Worm (Caenorhabditis elegans) whole organism, L1 larva: Measurements from ENCODE around the gene ZK381.8.
A peak's percentile ranks its signal among the peaks of the same experiment; 100 is the strongest.

Experiments used
- C16A3.4 ChIP-seq: fragments of 150-350 bp; optimal IDR thresholded peaks from 2 replicates; lab custom pipeline; 2014; ENCODE audit warnings: missing biosample characterization, missing genetic modification characterization
- C34B4.2 ChIP-seq: sonication (generic microtip); optimal IDR thresholded peaks from 2 replicates; lab custom pipeline; 2017; ENCODE audit warnings: mild to moderate bottlenecking, missing genetic modification characterization, missing compliant biosample characterization
- ama-1 ChIP-seq: fragments of 150-350 bp; optimal IDR thresholded peaks from 2 replicates; lab custom pipeline; 2014
- ceh-8 ChIP-seq: fragments of 200-800 bp; sonication (Bioruptor generic); optimal IDR thresholded peaks from 2 replicates; lab custom pipeline; 2018; ENCODE audit warnings: mild to moderate bottlenecking, missing genetic modification characterization, moderate library complexity, missing compliant biosample characterization
- ceh-82 ChIP-seq, 3 experiments: fragments of 150-350 bp in 1 of 3; sonication (generic microtip) in 2 of 3; optimal IDR thresholded peaks; 2 replicates each; lab custom pipeline; 2014 to 2017; ENCODE audit warnings: missing biosample characterization in 3 of 3, missing genetic modification characterization in 3 of 3
- ceh-90 ChIP-seq: sonication (generic microtip); optimal IDR thresholded peaks from 2 replicates; lab custom pipeline; 2016; ENCODE audit warnings: missing genetic modification characterization, missing compliant biosample characterization
- ces-1 ChIP-seq: fragments of 150-350 bp; optimal IDR thresholded peaks from 2 replicates; lab custom pipeline; 2014; ENCODE audit warnings: missing biosample characterization, missing genetic modification reagents, missing genetic modification characterization
- efl-1 ChIP-seq, 4 experiments: fragments of 150-350 bp; optimal IDR thresholded peaks in 3 of 4; peaks in 1 of 4; 1 replicate in 1 of 4; 2 replicates in 3 of 4; lab custom pipeline; 2014; ENCODE audit warnings: missing biosample characterization in 2 of 4, missing genetic modification characterization in 2 of 4, missing genetic modification reagents in 2 of 4
- egl-27 ChIP-seq, 2 experiments: fragments of 150-350 bp in 1 of 2; sonication (generic microtip); optimal IDR thresholded peaks; 3 replicates each; lab custom pipeline; 2017 to 2018; ENCODE audit warnings: missing biosample characterization in 2 of 2, missing genetic modification characterization in 2 of 2, missing genetic modification reagents in 2 of 2
- elt-2 ChIP-seq: sonication (generic microtip); optimal IDR thresholded peaks from 2 replicates; lab custom pipeline; 2016; ENCODE audit warnings: missing genetic modification characterization, mild to moderate bottlenecking, inconsistent platforms, missing compliant biosample characterization, missing genetic modification reagents
- fkh-10 ChIP-seq: sonication (generic microtip); optimal IDR thresholded peaks from 2 replicates; lab custom pipeline; 2017; ENCODE audit warnings: missing biosample characterization, missing genetic modification reagents, missing genetic modification characterization
- fkh-8 ChIP-seq: sonication (generic microtip); optimal IDR thresholded peaks from 2 replicates; lab custom pipeline; 2016; ENCODE audit warnings: mild to moderate bottlenecking, missing genetic modification characterization, missing compliant biosample characterization
- fos-1 ChIP-seq: fragments of 150-350 bp; optimal IDR thresholded peaks from 2 replicates; lab custom pipeline; 2014; ENCODE audit warnings: missing biosample characterization, missing genetic modification characterization
- grh-1 ChIP-seq: fragments of 200-800 bp; sonication (Bioruptor generic); IDR thresholded peaks from 2 replicates; pipeline ENCODE4 v1.3.6; 2022; ENCODE audit warnings: missing genetic modification reagents, missing genetic modification characterization, missing compliant biosample characterization
- hlh-4 ChIP-seq: sonication (generic microtip); optimal IDR thresholded peaks from 2 replicates; lab custom pipeline; 2016; ENCODE audit warnings: mild to moderate bottlenecking, missing genetic modification characterization, missing compliant biosample characterization
- hpl-2 ChIP-seq: fragments of 150-350 bp; optimal IDR thresholded peaks from 2 replicates; lab custom pipeline; 2014; ENCODE audit warnings: missing biosample characterization, missing genetic modification reagents, missing genetic modification characterization
- irx-1 ChIP-seq: sonication (generic microtip); optimal IDR thresholded peaks from 2 replicates; lab custom pipeline; 2016; ENCODE audit warnings: missing genetic modification characterization, missing compliant biosample characterization
- isw-1 ChIP-seq: fragments of 200-800 bp; sonication (Bioruptor generic); IDR thresholded peaks from 2 replicates; pipeline ENCODE4 v1.3.6; 2022; ENCODE audit warnings: missing genetic modification characterization, missing compliant biosample characterization
- jun-1 ChIP-seq: fragments of 150-350 bp; optimal IDR thresholded peaks from 2 replicates; lab custom pipeline; 2014; ENCODE audit warnings: missing biosample characterization, missing genetic modification reagents, missing genetic modification characterization
- lin-13 ChIP-seq: fragments of 150-350 bp; optimal IDR thresholded peaks from 2 replicates; lab custom pipeline; 2014; ENCODE audit warnings: missing biosample characterization, missing genetic modification reagents, missing genetic modification characterization
- lin-14 ChIP-seq: fragments of 200-800 bp; sonication (Bioruptor generic); optimal IDR thresholded peaks from 2 replicates; lab custom pipeline; 2018; ENCODE audit warnings: mild to moderate bottlenecking, missing genetic modification characterization, moderate library complexity, missing compliant biosample characterization
- lin-39 ChIP-seq: fragments of 150-350 bp; optimal IDR thresholded peaks from 2 replicates; lab custom pipeline; 2014; ENCODE audit warnings: missing biosample characterization, missing genetic modification reagents, missing genetic modification characterization
- lir-3 ChIP-seq: sonication (generic microtip); optimal IDR thresholded peaks from 2 replicates; lab custom pipeline; 2016; ENCODE audit warnings: mild to moderate bottlenecking, missing genetic modification characterization, moderate library complexity, missing compliant biosample characterization; ENCODE audit not compliant: poor library complexity
- lsy-2 ChIP-seq, 2 experiments: fragments of 150-350 bp; optimal IDR thresholded peaks; 2 replicates each; lab custom pipeline; 2014; ENCODE audit warnings: missing biosample characterization in 2 of 2, missing genetic modification characterization in 2 of 2
- mab-9 ChIP-seq: fragments of 200-800 bp; sonication (Bioruptor generic); IDR thresholded peaks from 2 replicates; pipeline ENCODE4 v1.3.6; 2022; ENCODE audit warnings: missing genetic modification reagents, missing genetic modification characterization, missing compliant biosample characterization
- mef-2 ChIP-seq: fragments of 150-350 bp; optimal IDR thresholded peaks from 2 replicates; lab custom pipeline; 2014; ENCODE audit warnings: missing biosample characterization, missing genetic modification characterization
- mep-1 ChIP-seq: fragments of 150-350 bp; optimal IDR thresholded peaks from 2 replicates; lab custom pipeline; 2014; ENCODE audit warnings: missing biosample characterization, missing genetic modification characterization
- nhr-11 ChIP-seq: fragments of 150-350 bp; optimal IDR thresholded peaks from 2 replicates; lab custom pipeline; 2014; ENCODE audit warnings: missing biosample characterization, missing genetic modification characterization
- nhr-19 ChIP-seq: fragments of 200-800 bp; sonication (Bioruptor generic); conservative IDR thresholded peaks from 2 replicates; pipeline ENCODE4 v1.3.6; 2022; ENCODE audit warnings: missing genetic modification characterization, missing compliant biosample characterization
- nhr-20 ChIP-seq: sonication (generic microtip); optimal IDR thresholded peaks from 2 replicates; lab custom pipeline; 2016; ENCODE audit warnings: mild to moderate bottlenecking, missing genetic modification characterization, missing compliant biosample characterization
- nhr-28 ChIP-seq: fragments of 150-350 bp; optimal IDR thresholded peaks from 2 replicates; lab custom pipeline; 2014; ENCODE audit warnings: missing biosample characterization, missing genetic modification characterization
- nhr-71 ChIP-seq: sonication (generic microtip); optimal IDR thresholded peaks from 2 replicates; lab custom pipeline; 2016; ENCODE audit warnings: mild to moderate bottlenecking, missing genetic modification characterization, moderate library complexity, missing compliant biosample characterization
- nhr-76 ChIP-seq: sonication (generic microtip); optimal IDR thresholded peaks from 2 replicates; lab custom pipeline; 2017; ENCODE audit warnings: missing biosample characterization, missing genetic modification characterization
- nhr-77 ChIP-seq: fragments of 150-350 bp; optimal IDR thresholded peaks from 2 replicates; lab custom pipeline; 2014; ENCODE audit warnings: missing biosample characterization, missing genetic modification characterization
- pqm-1 ChIP-seq: sonication (generic microtip); optimal IDR thresholded peaks from 3 replicates; lab custom pipeline; 2017; ENCODE audit warnings: missing biosample characterization, missing genetic modification characterization
- rnt-1 ChIP-seq: sonication (generic microtip); optimal IDR thresholded peaks from 2 replicates; lab custom pipeline; 2016; ENCODE audit warnings: mild to moderate bottlenecking, missing genetic modification characterization, moderate library complexity, missing compliant biosample characterization
- skn-1 ChIP-seq: fragments of 150-350 bp; optimal IDR thresholded peaks from 2 replicates; lab custom pipeline; 2014; ENCODE audit warnings: missing biosample characterization, missing genetic modification characterization
- snu-23 ChIP-seq: sonication (generic microtip); optimal IDR thresholded peaks from 2 replicates; lab custom pipeline; 2016; ENCODE audit warnings: missing genetic modification characterization, missing compliant biosample characterization
- sox-4 ChIP-seq: sonication (generic microtip); optimal IDR thresholded peaks from 2 replicates; lab custom pipeline; 2016; ENCODE audit warnings: missing genetic modification characterization, missing compliant biosample characterization
- sup-37 ChIP-seq: fragments of 200-800 bp; sonication (Bioruptor generic); optimal IDR thresholded peaks from 2 replicates; lab custom pipeline; 2018; ENCODE audit warnings: mild to moderate bottlenecking, missing genetic modification characterization, missing compliant biosample characterization
- swsn-7 ChIP-seq: sonication (generic microtip); optimal IDR thresholded peaks from 2 replicates; lab custom pipeline; 2016; ENCODE audit warnings: missing genetic modification characterization, missing compliant biosample characterization
- tbx-2 ChIP-seq: sonication (generic microtip); optimal IDR thresholded peaks from 2 replicates; lab custom pipeline; 2016; ENCODE audit warnings: missing genetic modification characterization, missing compliant biosample characterization
- tlp-1 ChIP-seq: fragments of 150-350 bp; optimal IDR thresholded peaks from 2 replicates; lab custom pipeline; 2014; ENCODE audit warnings: missing biosample characterization, missing genetic modification characterization
- unc-130 ChIP-seq: fragments of 150-350 bp; optimal IDR thresholded peaks from 2 replicates; lab custom pipeline; 2017; ENCODE audit warnings: missing biosample characterization, missing genetic modification characterization, inconsistent platforms
- unc-30 ChIP-seq: sonication (generic microtip); optimal IDR thresholded peaks from 2 replicates; lab custom pipeline; 2017; ENCODE audit warnings: missing biosample characterization, missing genetic modification characterization
- unc-62 ChIP-seq: fragments of 150-350 bp; optimal IDR thresholded peaks from 2 replicates; lab custom pipeline; 2014; ENCODE audit warnings: missing biosample characterization, missing genetic modification reagents, missing genetic modification characterization
- unc-98 ChIP-seq: fragments of 200-800 bp; sonication (Bioruptor generic); IDR thresholded peaks from 2 replicates; pipeline ENCODE4 v1.3.6; 2022; ENCODE audit warnings: missing genetic modification characterization, missing compliant biosample characterization
- vab-15 ChIP-seq: sonication (generic microtip); optimal IDR thresholded peaks from 2 replicates; lab custom pipeline; 2017; ENCODE audit warnings: missing genotype, mild to moderate bottlenecking, missing genetic modification characterization, missing compliant biosample characterization
- xbp-1 ChIP-seq: sonication (generic microtip); optimal IDR thresholded peaks from 2 replicates; lab custom pipeline; 2016; ENCODE audit warnings: missing genetic modification characterization, missing compliant biosample characterization
- zag-1 ChIP-seq: fragments of 150-350 bp; optimal IDR thresholded peaks from 2 replicates; lab custom pipeline; 2014; ENCODE audit warnings: missing biosample characterization, missing genetic modification characterization
- ztf-11 ChIP-seq, 2 experiments: sonication (generic microtip); optimal IDR thresholded peaks; 2 replicates each; lab custom pipeline; 2016 to 2017; ENCODE audit warnings: missing genetic modification characterization in 2 of 2, missing biosample characterization in 1 of 2, missing compliant biosample characterization in 1 of 2
- ztf-4 ChIP-seq: fragments of 150-350 bp; optimal IDR thresholded peaks from 2 replicates; lab custom pipeline; 2014; ENCODE audit warnings: missing biosample characterization, missing genetic modification characterization

ZK381.8 gene

DNA sequence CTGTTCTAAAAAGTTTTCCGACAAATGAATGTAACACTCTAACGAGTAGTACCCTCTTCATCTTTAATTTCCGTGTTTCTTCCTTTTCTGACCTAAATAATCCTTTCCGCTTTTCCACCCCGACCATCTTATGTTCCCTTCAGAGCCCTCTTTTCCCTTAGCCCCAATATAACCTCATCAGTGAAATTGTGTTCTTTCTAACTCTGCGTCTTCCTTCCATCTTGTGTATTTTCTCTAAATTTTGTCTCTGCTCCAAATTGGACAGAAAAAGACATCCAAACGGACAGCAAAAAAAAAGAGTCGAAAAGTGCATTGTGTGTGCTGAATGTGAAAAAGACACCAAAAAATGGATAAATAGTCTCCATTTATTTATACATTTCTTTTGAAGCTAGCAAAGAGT lies 10.7 kb downstream of the ZK381.8 start (continued):
- peak; percentile 78 for TF ChIP-seq lin-14
- TF ChIP-seq jun-1: no peak
- peak; percentile 4 for TF ChIP-seq ces-1 (GFP tag; lab: Kevin White, UChicago)
- TF ChIP-seq C34B4.2 (tag; lab: Kevin White, UChicago): no peak
- TF ChIP-seq ama-1 (lab: Kevin White, UChicago): no peak
- TF ChIP-seq vab-15 (tag; lab: Kevin White, UChicago): no peak
- TF ChIP-seq nhr-20 (tag; lab: Kevin White, UChicago): no peak
- no peak for TF ChIP-seq efl-1 (optimal IDR thresholded peaks at IDR 0.05; lab: Kevin White, UChicago)
- no peak for TF ChIP-seq efl-1 (GFP tag; optimal IDR thresholded peaks at IDR 0.05 in 1 of 2; lab: Kevin White, UChicago)
- no peak for TF ChIP-seq isw-1 (GFP tag; lab: Robert Waterston, UW)
- TF ChIP-seq nhr-28 (tag; lab: Kevin White, UChicago): no peak
- no peak for TF ChIP-seq mep-1
- peak; percentile 37 for TF ChIP-seq zag-1 (tag; lab: Kevin White, UChicago)
- no peak for TF ChIP-seq mef-2 (tag; lab: Kevin White, UChicago)
- TF ChIP-seq fos-1 (tag; lab: Kevin White, UChicago): no peak

DNA sequence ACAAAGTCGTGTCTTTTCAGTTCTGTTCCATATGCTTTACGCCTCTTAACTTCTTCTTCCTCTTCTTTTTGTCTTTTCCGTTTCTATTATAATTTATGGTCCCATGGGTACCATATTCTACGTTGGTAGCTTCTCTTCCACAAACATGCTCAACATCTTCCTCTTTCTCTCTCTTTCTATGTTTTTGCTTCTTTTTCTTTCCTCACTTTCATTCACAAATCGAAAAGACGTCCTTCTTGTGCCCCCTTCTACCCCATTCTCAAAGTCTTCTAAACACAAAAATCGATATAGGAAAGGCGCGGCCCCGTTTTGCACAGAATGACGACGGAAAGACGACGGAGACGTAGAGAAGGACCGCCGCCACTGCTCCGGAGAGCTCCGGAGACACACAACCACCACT lies 11.5 kb downstream of the ZK381.8 start:
- TF ChIP-seq ztf-4 (tag; lab: Kevin White, UChicago) (no peak), lsy-2 (tag; optimal IDR thresholded peaks at IDR 0.05; lab: Kevin White, UChicago) (peak in 1 of 2 experiments; percentile 18), tbx-2 (tag; lab: Kevin White, UChicago) (no peak), sox-4 (no peak), skn-1 (tag; lab: Kevin White, UChicago) (no peak), ztf-11 (tag; optimal IDR thresholded peaks at IDR 0.05; lab: Kevin White, UChicago) (no peak), lin-13 (no peak), C16A3.4 (no peak), unc-30 (tag; lab: Kevin White, UChicago) (no peak), hpl-2 (GFP tag; lab: Kevin White, UChicago) (no peak), lir-3 (tag; lab: Kevin White, UChicago) (no peak), swsn-7 (tag; lab: Kevin White, UChicago) (peak; percentile 14), lin-39 (no peak), tlp-1 (tag; lab: Kevin White, UChicago) (no peak), nhr-28 (tag; lab: Kevin White, UChicago) (no peak), rnt-1 (tag; lab: Kevin White, UChicago) (no peak), lin-14 (peak; percentile 80), ceh-82 (tag; optimal IDR thresholded peaks at IDR 0.05; lab: Kevin White, UChicago) (peak in 1 of 3 experiments; percentile 22), xbp-1 (no peak), fkh-10 (GFP tag; lab: Kevin White, UChicago) (peak; percentile 1), nhr-77 (no peak), egl-27 (tag; optimal IDR thresholded peaks at IDR 0.05; lab: Kevin White, UChicago) (no peak), snu-23 (peak; percentile 3), mab-9 (GFP tag; lab: Robert Waterston, UW) (0 out of 2 replicates have a peak, but pooled peaks have one; percentile 46), ceh-8 (GFP tag; lab: Kevin White, UChicago) (no peak), fkh-8 (tag; lab: Kevin White, UChicago) (peak; percentile 32), nhr-76 (tag; lab: Kevin White, UChicago) (no peak), nhr-19 (GFP tag; lab: Robert Waterston, UW) (no peak), nhr-11 (tag; lab: Kevin White, UChicago) (no peak), hlh-4 (no peak), unc-62 (no peak), nhr-71 (peak; percentile 26), isw-1 (GFP tag; lab: Robert Waterston, UW) (no peak), irx-1 (no peak), unc-130 (tag; lab: Kevin White, UChicago) (no peak), unc-98 (no peak), ces-1 (GFP tag; lab: Kevin White, UChicago) (no peak), vab-15 (tag; lab: Kevin White, UChicago) (no peak), elt-2 (tag; lab: Kevin White, UChicago) (no peak), pqm-1 (tag; lab: Kevin White, UChicago) (no peak), grh-1 (GFP tag; lab: Robert Waterston, UW) (no peak), ceh-90 (tag; lab: Kevin White, UChicago) (no peak), ama-1 (lab: Kevin White, UChicago) (no peak), sup-37 (no peak)
